Worm (Caenorhabditis elegans): ENCODE results near the gene Y116A8C.20.
"Not testable (repeated sequence)": the region's sequence is repeated elsewhere in the genome, so short reads cannot be mapped to it uniquely, and the experiment has no call there.

- not testable (repeated sequence) for TF ChIP-seq ztf-16, ref-2, ceh-22 (tag; optimal IDR thresholded peaks at IDR 0.05)
Measured at ce11 chrIV:17063700-17064099, 23.0 kb downstream of the Y116A8C.20 start, which contains the start of gene Y116A8C.467.

Data from whole organism, late embryonic.